Fruit fly (Drosophila melanogaster) whole organism, prepupa: ENCODE results near the gene CG9953.
A peak's percentile ranks its signal among the peaks of the same experiment; 100 is the strongest.

Experiments used
- Blimp-1 ChIP-seq: fragments of 200-800 bp; sonication (Bioruptor generic); optimal IDR thresholded peaks from 3 replicates; lab custom pipeline; 2017; ENCODE audit warnings: missing biosample characterization, missing genetic modification characterization, mild to moderate bottlenecking, moderate library complexity, missing genetic modification reagents
- CG10669 ChIP-seq: fragments of 200-800 bp; sonication (Bioruptor generic); optimal IDR thresholded peaks from 3 replicates; lab custom pipeline; 2018; ENCODE audit warnings: missing biosample characterization, mild to moderate bottlenecking, missing genetic modification characterization, moderate library complexity
- CG11294 ChIP-seq: fragments of 200-800 bp; sonication (Bioruptor generic); IDR thresholded peaks from 2 replicates; pipeline ENCODE4 v1.3.6; 2022; ENCODE audit warnings: missing biosample characterization, missing genetic modification characterization
- CG11902 ChIP-seq: fragments of 200-800 bp; sonication (Bioruptor generic); optimal IDR thresholded peaks from 3 replicates; lab custom pipeline; 2016; ENCODE audit warnings: missing biosample characterization, missing genetic modification characterization
- CG15336 ChIP-seq: fragments of 200-800 bp; sonication (Bioruptor generic); IDR thresholded peaks from 2 replicates; pipeline ENCODE4 v1.3.6; 2022; ENCODE audit warnings: missing biosample characterization, missing genetic modification characterization
- CG1621 ChIP-seq: fragments of 200-800 bp; sonication (Bioruptor generic); optimal IDR thresholded peaks from 3 replicates; lab custom pipeline; 2018; ENCODE audit warnings: missing biosample characterization, mild to moderate bottlenecking, missing genetic modification characterization
- CG31627 ChIP-seq: fragments of 200-800 bp; sonication (Bioruptor generic); optimal IDR thresholded peaks from 3 replicates; lab custom pipeline; 2016; ENCODE audit warnings: missing biosample characterization, missing genetic modification characterization
- CG32006 ChIP-seq: fragments of 200-800 bp; sonication (Bioruptor generic); optimal IDR thresholded peaks from 3 replicates; lab custom pipeline; 2017; ENCODE audit warnings: missing biosample characterization, mild to moderate bottlenecking, missing genetic modification characterization
- CG3919 ChIP-seq: fragments of 200-800 bp; sonication (Bioruptor generic); optimal IDR thresholded peaks from 3 replicates; lab custom pipeline; 2016; ENCODE audit warnings: missing biosample characterization, missing genetic modification characterization
- CG4318 ChIP-seq: fragments of 200-800 bp; sonication (Bioruptor generic); optimal IDR thresholded peaks from 3 replicates; lab custom pipeline; 2017; ENCODE audit warnings: missing biosample characterization, mild to moderate bottlenecking, missing genetic modification characterization
- CG6276 ChIP-seq: fragments of 200-800 bp; sonication (Bioruptor generic); optimal IDR thresholded peaks from 2 replicates; lab custom pipeline; 2017; ENCODE audit warnings: missing biosample characterization, mild to moderate bottlenecking, missing genetic modification characterization
- CG6792 ChIP-seq: fragments of 200-800 bp; sonication (Bioruptor generic); optimal IDR thresholded peaks from 3 replicates; lab custom pipeline; 2016; ENCODE audit warnings: missing biosample characterization, missing genetic modification characterization
- CG6808 ChIP-seq: fragments of 200-800 bp; sonication (Bioruptor generic); optimal IDR thresholded peaks from 3 replicates; lab custom pipeline; 2017; ENCODE audit warnings: missing biosample characterization, missing genetic modification characterization, mild to moderate bottlenecking, moderate library complexity, missing genetic modification reagents
- CG6854 ChIP-seq: fragments of 200-800 bp; sonication (Bioruptor generic); optimal IDR thresholded peaks from 2 replicates; lab custom pipeline; 2017; ENCODE audit warnings: missing biosample characterization, mild to moderate bottlenecking, missing genetic modification characterization
- CG8119 ChIP-seq: fragments of 200-800 bp; sonication (Bioruptor generic); IDR thresholded peaks from 3 replicates; pipeline ENCODE4 v1.3.6; 2022; ENCODE audit warnings: missing biosample characterization, missing genetic modification characterization
- CG8632 ChIP-seq: fragments of 200-800 bp; sonication (Bioruptor generic); optimal IDR thresholded peaks from 3 replicates; lab custom pipeline; 2016; ENCODE audit warnings: missing biosample characterization, missing genetic modification characterization
- Eip75B ChIP-seq: fragments of 200-800 bp; sonication (Bioruptor generic); optimal IDR thresholded peaks from 3 replicates; lab custom pipeline; 2016; ENCODE audit warnings: missing biosample characterization, missing genetic modification characterization
- Eip78C ChIP-seq: fragments of 200-800 bp; sonication (Bioruptor generic); peaks from one replicate; lab custom pipeline; 2016; ENCODE audit warnings: missing biosample characterization, missing genetic modification characterization
- Eip93F ChIP-seq: fragments of 200-800 bp; sonication (Bioruptor generic); optimal IDR thresholded peaks from 2 replicates; lab custom pipeline; 2016; ENCODE audit warnings: missing biosample characterization, mild to moderate bottlenecking, missing genetic modification characterization
- Ets21C ChIP-seq: fragments of 200-800 bp; sonication (Bioruptor generic); optimal IDR thresholded peaks from 3 replicates; lab custom pipeline; 2016; ENCODE audit warnings: missing biosample characterization, missing genetic modification characterization
- Ets96B ChIP-seq: fragments of 200-800 bp; optimal IDR thresholded peaks from 2 replicates; lab custom pipeline; 2019; ENCODE audit warnings: missing biosample characterization, mild to moderate bottlenecking, missing genetic modification characterization, moderate library complexity
- Hr38 ChIP-seq: sonication (Bioruptor generic); optimal IDR thresholded peaks from 2 replicates; lab custom pipeline; 2016; ENCODE audit warnings: missing biosample characterization, missing genetic modification characterization
- Hr39 ChIP-seq: fragments of 200-800 bp; sonication (Bioruptor generic); optimal IDR thresholded peaks from 2 replicates; lab custom pipeline; 2016; ENCODE audit warnings: missing biosample characterization, missing genetic modification characterization
- Sox14 ChIP-seq: fragments of 200-800 bp; sonication (Bioruptor generic); optimal IDR thresholded peaks from 3 replicates; lab custom pipeline; 2016; ENCODE audit warnings: missing biosample characterization, missing genetic modification characterization
- Sox15 ChIP-seq: fragments of 200-800 bp; sonication (Bioruptor generic); optimal IDR thresholded peaks from 3 replicates; lab custom pipeline; 2016; ENCODE audit warnings: missing biosample characterization, missing genetic modification characterization
- achi ChIP-seq: fragments of 200-800 bp; sonication (Bioruptor generic); optimal IDR thresholded peaks from 3 replicates; lab custom pipeline; 2016; ENCODE audit warnings: missing biosample characterization, missing genetic modification characterization
- cyc ChIP-seq: fragments of 200-800 bp; sonication (Bioruptor generic); optimal IDR thresholded peaks from 3 replicates; lab custom pipeline; 2016; ENCODE audit warnings: missing biosample characterization, missing genetic modification characterization
- dac ChIP-seq: fragments of 200-800 bp; sonication (Bioruptor generic); optimal IDR thresholded peaks from 2 replicates; lab custom pipeline; 2017; ENCODE audit warnings: missing biosample characterization, mild to moderate bottlenecking, missing genetic modification characterization
- eg ChIP-seq: fragments of 200-800 bp; sonication (Bioruptor generic); IDR thresholded peaks from 3 replicates; pipeline ENCODE4 v1.3.6; 2022; ENCODE audit warnings: missing biosample characterization, missing genetic modification characterization
- lz ChIP-seq: fragments of 200-800 bp; sonication (Bioruptor generic); optimal IDR thresholded peaks from 3 replicates; lab custom pipeline; 2016; ENCODE audit warnings: missing biosample characterization, missing genetic modification characterization
- salr ChIP-seq, 2 experiments: fragments of 200-800 bp; sonication (Bioruptor generic); optimal IDR thresholded peaks; 3 replicates each; lab custom pipeline; 2016 to 2018; ENCODE audit warnings: missing biosample characterization in 2 of 2, missing genetic modification characterization in 2 of 2, mild to moderate bottlenecking in 1 of 2
- spab ChIP-seq: fragments of 200-800 bp; sonication (Bioruptor generic); optimal IDR thresholded peaks from 2 replicates; lab custom pipeline; 2017; ENCODE audit warnings: missing biosample characterization, mild to moderate bottlenecking, missing genetic modification characterization, missing genetic modification reagents
- ss ChIP-seq, 2 experiments: fragments of 200-800 bp; sonication (Bioruptor generic); optimal IDR thresholded peaks; 2 replicates in 1 of 2; 3 replicates in 1 of 2; lab custom pipeline; 2017 to 2018; ENCODE audit warnings: mild to moderate bottlenecking in 2 of 2, missing biosample characterization in 2 of 2, missing genetic modification characterization in 2 of 2, moderate library complexity in 1 of 2
- svp ChIP-seq: fragments of 200-800 bp; sonication (Bioruptor generic); peaks from one replicate; lab custom pipeline; 2016; ENCODE audit warnings: missing biosample characterization, missing genetic modification characterization
- vri ChIP-seq: fragments of 200-800 bp; sonication (Bioruptor generic); optimal IDR thresholded peaks from 3 replicates; lab custom pipeline; 2016; ENCODE audit warnings: missing biosample characterization, mild to moderate bottlenecking, missing genetic modification characterization

The CG9953 gene

dm6 chr3L:6934799-6935318 lies 34.6 kb upstream of the CG9953 start (continued):
- TF ChIP-seq CG8119 (GFP tag; lab: Robert Waterston, UW) (peak; percentile 63), dac (no peak), Sox15 (GFP tag; lab: Kevin White, UChicago) (no peak), Eip93F (GFP tag; lab: Kevin White, UChicago) (no peak), ss (GFP tag; optimal IDR thresholded peaks at IDR 0.05; lab: Kevin White, UChicago) (peak in 1 of 2 experiments; percentile 39), CG6808 (GFP tag; lab: Kevin White, UChicago) (peak; percentile 11), CG4318 (GFP tag; lab: Kevin White, UChicago) (no peak), CG6854 (GFP tag; lab: Kevin White, UChicago) (no peak), cyc (GFP tag; lab: Kevin White, UChicago) (no peak), achi (GFP tag; lab: Kevin White, UChicago) (no peak), CG31627 (no peak), Ets96B (tag; lab: Kevin White, UChicago) (no peak), lz (GFP tag; lab: Kevin White, UChicago) (no peak), CG1621 (no peak), CG6792 (no peak), Ets21C (GFP tag; lab: Kevin White, UChicago) (no peak), spab (GFP tag; lab: Kevin White, UChicago) (no peak), Hr38 (no peak), CG11294 (GFP tag; lab: Robert Waterston, UW) (no peak), CG6276 (GFP tag; lab: Kevin White, UChicago) (no peak), CG10669 (no peak), CG8632 (no peak), CG11902 (no peak), Eip75B (GFP tag; lab: Kevin White, UChicago) (no peak), Sox14 (GFP tag; lab: Kevin White, UChicago) (no peak), Hr39 (GFP tag; lab: Kevin White, UChicago) (no peak), svp (GFP tag; lab: Kevin White, UChicago) (no peak), vri (no peak)
- TF ChIP-seq, all 60 proteins: peak for 6

dm6 chr3L:6942103-6942830 lies 27.2 kb upstream of the CG9953 start:
- TF ChIP-seq Sox15 (GFP tag; lab: Kevin White, UChicago) = no peak
- TF ChIP-seq CG31627 = no peak
- TF ChIP-seq CG8119 (GFP tag; lab: Robert Waterston, UW) = no peak
- TF ChIP-seq Eip78C = peak; percentile 21
- TF ChIP-seq CG10669 = no peak
- TF ChIP-seq, all 60 proteins: peak for 1

- TF ChIP-seq CG3919 (GFP tag; lab: Kevin White, UChicago) = no peak
These were observed 26.7 kb upstream of the CG9953 start, which contains the start of gene tow for dm6 chr3L:6942831-6943114. tow (plus strand) TSS chr3L:6942856.

dm6 chr3L:6943204-6943947 lies 26.1 kb upstream of the CG9953 start:
- TF ChIP-seq Ets96B (tag; lab: Kevin White, UChicago) = no peak
- peak; percentile 55 for TF ChIP-seq CG6276 (GFP tag; lab: Kevin White, UChicago)
- no peak for TF ChIP-seq Blimp-1 (GFP tag; lab: Kevin White, UChicago)
- TF ChIP-seq Eip78C = peak; percentile 14
- peak; percentile 35; the same call in 2 of the 3 replicates for TF ChIP-seq eg (GFP tag; lab: Robert Waterston, UW)
- TF ChIP-seq CG8119 (GFP tag; lab: Robert Waterston, UW) = peak; percentile 20; the same call in 1 of the 3 replicates
- TF ChIP-seq CG15336 (GFP tag; lab: Robert Waterston, UW) = peak; percentile 61
- peak; percentile 9 for TF ChIP-seq CG32006 (GFP tag; lab: Kevin White, UChicago)
- peak in 1 of 2 experiments; percentile 11 for TF ChIP-seq salr (GFP tag; optimal IDR thresholded peaks at IDR 0.05; lab: Kevin White, UChicago)
